Fruit fly (Drosophila melanogaster) whole organism, prepupa: ENCODE results near the gene Cp18.

Experiments
- Blimp-1 ChIP-seq: fragments of 200-800 bp; sonication (Bioruptor generic); optimal IDR thresholded peaks from 3 replicates; lab custom pipeline; 2017; ENCODE audit warnings: missing biosample characterization, missing genetic modification characterization, mild to moderate bottlenecking, moderate library complexity, missing genetic modification reagents
- CG10631 ChIP-seq: fragments of 200-800 bp; sonication (Bioruptor generic); optimal IDR thresholded peaks from 2 replicates; lab custom pipeline; 2016; ENCODE audit warnings: missing biosample characterization, missing genetic modification characterization
- CG10669 ChIP-seq: fragments of 200-800 bp; sonication (Bioruptor generic); optimal IDR thresholded peaks from 3 replicates; lab custom pipeline; 2018; ENCODE audit warnings: missing biosample characterization, mild to moderate bottlenecking, missing genetic modification characterization, moderate library complexity
- CG11294 ChIP-seq: fragments of 200-800 bp; sonication (Bioruptor generic); IDR thresholded peaks from 2 replicates; pipeline ENCODE4 v1.3.6; 2022; ENCODE audit warnings: missing biosample characterization, missing genetic modification characterization
- CG11902 ChIP-seq: fragments of 200-800 bp; sonication (Bioruptor generic); optimal IDR thresholded peaks from 3 replicates; lab custom pipeline; 2016; ENCODE audit warnings: missing biosample characterization, missing genetic modification characterization
- CG15336 ChIP-seq: fragments of 200-800 bp; sonication (Bioruptor generic); IDR thresholded peaks from 2 replicates; pipeline ENCODE4 v1.3.6; 2022; ENCODE audit warnings: missing biosample characterization, missing genetic modification characterization
- CG1621 ChIP-seq: fragments of 200-800 bp; sonication (Bioruptor generic); optimal IDR thresholded peaks from 3 replicates; lab custom pipeline; 2018; ENCODE audit warnings: missing biosample characterization, mild to moderate bottlenecking, missing genetic modification characterization
- CG16779 ChIP-seq: fragments of 200-800 bp; sonication (Bioruptor generic); optimal IDR thresholded peaks from 3 replicates; lab custom pipeline; 2017; ENCODE audit warnings: missing biosample characterization, mild to moderate bottlenecking, missing genetic modification characterization
- CG3032 ChIP-seq: fragments of 200-800 bp; optimal IDR thresholded peaks from 2 replicates; lab custom pipeline; 2019; ENCODE audit warnings: missing biosample characterization, mild to moderate bottlenecking, missing genetic modification characterization, moderate library complexity
- CG31627 ChIP-seq: fragments of 200-800 bp; sonication (Bioruptor generic); optimal IDR thresholded peaks from 3 replicates; lab custom pipeline; 2016; ENCODE audit warnings: missing biosample characterization, missing genetic modification characterization
- CG32006 ChIP-seq: fragments of 200-800 bp; sonication (Bioruptor generic); optimal IDR thresholded peaks from 3 replicates; lab custom pipeline; 2017; ENCODE audit warnings: missing biosample characterization, mild to moderate bottlenecking, missing genetic modification characterization
- CG34406 ChIP-seq: fragments of 200-800 bp; sonication (Bioruptor generic); optimal IDR thresholded peaks from 3 replicates; lab custom pipeline; 2016; ENCODE audit warnings: missing biosample characterization, missing genetic modification characterization
- CG3919 ChIP-seq: fragments of 200-800 bp; sonication (Bioruptor generic); optimal IDR thresholded peaks from 3 replicates; lab custom pipeline; 2016; ENCODE audit warnings: missing biosample characterization, missing genetic modification characterization
- CG4318 ChIP-seq: fragments of 200-800 bp; sonication (Bioruptor generic); optimal IDR thresholded peaks from 3 replicates; lab custom pipeline; 2017; ENCODE audit warnings: missing biosample characterization, mild to moderate bottlenecking, missing genetic modification characterization
- CG6276 ChIP-seq: fragments of 200-800 bp; sonication (Bioruptor generic); optimal IDR thresholded peaks from 2 replicates; lab custom pipeline; 2017; ENCODE audit warnings: missing biosample characterization, mild to moderate bottlenecking, missing genetic modification characterization
- CG6792 ChIP-seq: fragments of 200-800 bp; sonication (Bioruptor generic); optimal IDR thresholded peaks from 3 replicates; lab custom pipeline; 2016; ENCODE audit warnings: missing biosample characterization, missing genetic modification characterization
- CG6808 ChIP-seq: fragments of 200-800 bp; sonication (Bioruptor generic); optimal IDR thresholded peaks from 3 replicates; lab custom pipeline; 2017; ENCODE audit warnings: missing biosample characterization, missing genetic modification characterization, mild to moderate bottlenecking, moderate library complexity, missing genetic modification reagents
- CG6854 ChIP-seq: fragments of 200-800 bp; sonication (Bioruptor generic); optimal IDR thresholded peaks from 2 replicates; lab custom pipeline; 2017; ENCODE audit warnings: missing biosample characterization, mild to moderate bottlenecking, missing genetic modification characterization
- CG7368 ChIP-seq: fragments of 200-800 bp; sonication (Bioruptor generic); optimal IDR thresholded peaks from 3 replicates; lab custom pipeline; 2016; ENCODE audit warnings: missing biosample characterization, missing genetic modification characterization
- CG8119 ChIP-seq: fragments of 200-800 bp; sonication (Bioruptor generic); IDR thresholded peaks from 3 replicates; pipeline ENCODE4 v1.3.6; 2022; ENCODE audit warnings: missing biosample characterization, missing genetic modification characterization
- CG8319 ChIP-seq: fragments of 200-800 bp; sonication (Bioruptor generic); optimal IDR thresholded peaks from 3 replicates; lab custom pipeline; 2016; ENCODE audit warnings: missing biosample characterization, missing genetic modification characterization
- CG8632 ChIP-seq: fragments of 200-800 bp; sonication (Bioruptor generic); optimal IDR thresholded peaks from 3 replicates; lab custom pipeline; 2016; ENCODE audit warnings: missing biosample characterization, missing genetic modification characterization
- CG9139 ChIP-seq: fragments of 200-800 bp; sonication (Bioruptor generic); optimal IDR thresholded peaks from 3 replicates; lab custom pipeline; 2017; ENCODE audit warnings: missing biosample characterization, mild to moderate bottlenecking, missing genetic modification characterization
- Eip78C ChIP-seq: fragments of 200-800 bp; sonication (Bioruptor generic); peaks from one replicate; lab custom pipeline; 2016; ENCODE audit warnings: missing biosample characterization, missing genetic modification characterization
- Eip93F ChIP-seq: fragments of 200-800 bp; sonication (Bioruptor generic); optimal IDR thresholded peaks from 2 replicates; lab custom pipeline; 2016; ENCODE audit warnings: missing biosample characterization, mild to moderate bottlenecking, missing genetic modification characterization
- Ets21C ChIP-seq: fragments of 200-800 bp; sonication (Bioruptor generic); optimal IDR thresholded peaks from 3 replicates; lab custom pipeline; 2016; ENCODE audit warnings: missing biosample characterization, missing genetic modification characterization
- Gug ChIP-seq: fragments of 200-800 bp; sonication (Bioruptor generic); IDR thresholded peaks from 2 replicates; pipeline ENCODE4 v1.3.6; 2022; ENCODE audit warnings: missing biosample characterization, missing genetic modification characterization
- Hr38 ChIP-seq: sonication (Bioruptor generic); optimal IDR thresholded peaks from 2 replicates; lab custom pipeline; 2016; ENCODE audit warnings: missing biosample characterization, missing genetic modification characterization
- Hr39 ChIP-seq: fragments of 200-800 bp; sonication (Bioruptor generic); optimal IDR thresholded peaks from 2 replicates; lab custom pipeline; 2016; ENCODE audit warnings: missing biosample characterization, missing genetic modification characterization
- Hr4 ChIP-seq: fragments of 200-800 bp; sonication (Bioruptor generic); optimal IDR thresholded peaks from 3 replicates; lab custom pipeline; 2016; ENCODE audit warnings: missing biosample characterization, missing genetic modification characterization
- Lpt ChIP-seq: fragments of 200-800 bp; sonication (Bioruptor generic); optimal IDR thresholded peaks from 3 replicates; lab custom pipeline; 2016; ENCODE audit warnings: missing biosample characterization, missing genetic modification characterization
- Met ChIP-seq: fragments of 200-800 bp; sonication (Bioruptor generic); optimal IDR thresholded peaks from 3 replicates; lab custom pipeline; 2016; ENCODE audit warnings: missing biosample characterization, missing genetic modification characterization
- OdsH ChIP-seq: fragments of 200-800 bp; sonication (Bioruptor generic); optimal IDR thresholded peaks from 3 replicates; lab custom pipeline; 2016; ENCODE audit warnings: missing biosample characterization, missing genetic modification characterization
- Smox ChIP-seq: fragments of 200-800 bp; sonication (Bioruptor generic); optimal IDR thresholded peaks from 3 replicates; lab custom pipeline; 2016; ENCODE audit warnings: missing biosample characterization, missing genetic modification characterization
- Sox102F ChIP-seq: fragments of 200-800 bp; sonication (Bioruptor generic); optimal IDR thresholded peaks from 2 replicates; lab custom pipeline; 2016; ENCODE audit warnings: missing biosample characterization, mild to moderate bottlenecking, missing genetic modification characterization
- Sox15 ChIP-seq: fragments of 200-800 bp; sonication (Bioruptor generic); optimal IDR thresholded peaks from 3 replicates; lab custom pipeline; 2016; ENCODE audit warnings: missing biosample characterization, missing genetic modification characterization
- achi ChIP-seq: fragments of 200-800 bp; sonication (Bioruptor generic); optimal IDR thresholded peaks from 3 replicates; lab custom pipeline; 2016; ENCODE audit warnings: missing biosample characterization, missing genetic modification characterization
- acj6 ChIP-seq: fragments of 200-800 bp; sonication (Bioruptor generic); optimal IDR thresholded peaks from 3 replicates; lab custom pipeline; 2016; ENCODE audit warnings: missing biosample characterization, missing genetic modification characterization
- cyc ChIP-seq: fragments of 200-800 bp; sonication (Bioruptor generic); optimal IDR thresholded peaks from 3 replicates; lab custom pipeline; 2016; ENCODE audit warnings: missing biosample characterization, missing genetic modification characterization
- dsx ChIP-seq: fragments of 200-800 bp; optimal IDR thresholded peaks from 3 replicates; lab custom pipeline; 2019; ENCODE audit warnings: missing biosample characterization, mild to moderate bottlenecking, missing genetic modification characterization, moderate library complexity; ENCODE audit not compliant: poor library complexity, severe bottlenecking
- eg ChIP-seq: fragments of 200-800 bp; sonication (Bioruptor generic); IDR thresholded peaks from 3 replicates; pipeline ENCODE4 v1.3.6; 2022; ENCODE audit warnings: missing biosample characterization, missing genetic modification characterization
- esn ChIP-seq: fragments of 200-800 bp; sonication (Bioruptor generic); optimal IDR thresholded peaks from 2 replicates; lab custom pipeline; 2016; ENCODE audit warnings: missing biosample characterization, mild to moderate bottlenecking, missing genetic modification characterization, moderate library complexity
- fd59A ChIP-seq: fragments of 200-800 bp; sonication (Bioruptor generic); optimal IDR thresholded peaks from 2 replicates; lab custom pipeline; 2017; ENCODE audit warnings: missing biosample characterization, mild to moderate bottlenecking, missing genetic modification characterization, missing genetic modification reagents
- fd85E ChIP-seq: fragments of 200-800 bp; sonication (Bioruptor generic); optimal IDR thresholded peaks from 3 replicates; lab custom pipeline; 2016; ENCODE audit warnings: missing biosample characterization, missing genetic modification characterization
- lz ChIP-seq: fragments of 200-800 bp; sonication (Bioruptor generic); optimal IDR thresholded peaks from 3 replicates; lab custom pipeline; 2016; ENCODE audit warnings: missing biosample characterization, missing genetic modification characterization
- net ChIP-seq: fragments of 200-800 bp; sonication (Bioruptor generic); optimal IDR thresholded peaks from 3 replicates; lab custom pipeline; 2016; ENCODE audit warnings: missing biosample characterization, missing genetic modification characterization
- salr ChIP-seq, 2 experiments: fragments of 200-800 bp; sonication (Bioruptor generic); optimal IDR thresholded peaks; 3 replicates each; lab custom pipeline; 2016 to 2018; ENCODE audit warnings: missing biosample characterization in 2 of 2, missing genetic modification characterization in 2 of 2, mild to moderate bottlenecking in 1 of 2
- spab ChIP-seq: fragments of 200-800 bp; sonication (Bioruptor generic); optimal IDR thresholded peaks from 2 replicates; lab custom pipeline; 2017; ENCODE audit warnings: missing biosample characterization, mild to moderate bottlenecking, missing genetic modification characterization, missing genetic modification reagents
- ss ChIP-seq, 2 experiments: fragments of 200-800 bp; sonication (Bioruptor generic); optimal IDR thresholded peaks; 2 replicates in 1 of 2; 3 replicates in 1 of 2; lab custom pipeline; 2017 to 2018; ENCODE audit warnings: mild to moderate bottlenecking in 2 of 2, missing biosample characterization in 2 of 2, missing genetic modification characterization in 2 of 2, moderate library complexity in 1 of 2
- svp ChIP-seq: fragments of 200-800 bp; sonication (Bioruptor generic); peaks from one replicate; lab custom pipeline; 2016; ENCODE audit warnings: missing biosample characterization, missing genetic modification characterization
- topi ChIP-seq: fragments of 200-800 bp; sonication (Bioruptor generic); optimal IDR thresholded peaks from 3 replicates; lab custom pipeline; 2016; ENCODE audit warnings: missing biosample characterization, missing genetic modification characterization
- vri ChIP-seq: fragments of 200-800 bp; sonication (Bioruptor generic); optimal IDR thresholded peaks from 3 replicates; lab custom pipeline; 2016; ENCODE audit warnings: missing biosample characterization, mild to moderate bottlenecking, missing genetic modification characterization

The Cp18 gene

DNA sequence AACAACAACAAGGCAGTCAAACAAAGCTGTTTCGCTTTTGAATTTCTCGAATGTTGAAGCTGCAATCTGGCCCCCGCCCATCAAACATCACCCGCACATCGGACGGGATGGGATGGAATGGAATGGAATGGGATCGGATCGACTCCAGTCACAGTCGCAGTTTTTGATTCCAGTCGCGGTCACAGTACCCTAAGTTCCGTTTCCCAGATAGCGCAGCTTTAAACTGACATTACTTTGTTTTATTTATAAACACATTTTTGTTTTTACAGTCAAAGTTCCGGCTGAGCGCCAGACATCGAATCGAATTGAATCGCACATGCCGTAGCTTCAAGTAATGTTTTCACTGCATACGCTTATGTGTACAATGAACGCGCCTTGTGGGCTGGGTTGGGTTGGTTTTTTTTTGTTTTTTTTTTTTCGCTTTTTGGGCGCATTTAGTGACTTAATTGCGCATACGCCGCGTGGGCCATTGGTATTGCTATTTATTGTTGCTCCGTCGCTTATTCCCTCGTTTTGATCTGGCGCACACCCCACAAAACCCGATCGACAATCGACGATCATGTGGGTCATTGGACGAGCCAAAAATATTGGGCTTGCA lies 37.8 kb upstream of the Cp18 start:
- no peak for TF ChIP-seq CG11902 (GFP tag; lab: Kevin White, UChicago)
- TF ChIP-seq CG31627 (GFP tag; lab: Kevin White, UChicago): no peak
- no peak for TF ChIP-seq spab (GFP tag; lab: Kevin White, UChicago)
- no peak for TF ChIP-seq fd85E
- TF ChIP-seq CG34406 (GFP tag; lab: Kevin White, UChicago): no peak
- peak; percentile 68 for TF ChIP-seq vri (GFP tag; lab: Kevin White, UChicago)
- no peak for TF ChIP-seq Hr39 (GFP tag; lab: Kevin White, UChicago)
- no peak for TF ChIP-seq Gug (GFP tag; lab: Robert Waterston, UW)
- no peak for TF ChIP-seq Met (GFP tag; lab: Kevin White, UChicago)
- TF ChIP-seq CG9139 (GFP tag; lab: Kevin White, UChicago): no peak
- no peak for TF ChIP-seq achi (GFP tag; lab: Kevin White, UChicago)
- TF ChIP-seq CG8632 (GFP tag; lab: Kevin White, UChicago): peak; percentile 13
- TF ChIP-seq salr (GFP tag; optimal IDR thresholded peaks at IDR 0.05; lab: Kevin White, UChicago): no peak
- TF ChIP-seq Hr4: no peak
- TF ChIP-seq Smox: no peak
- TF ChIP-seq esn (GFP tag; lab: Kevin White, UChicago): peak; percentile 9
- no peak for TF ChIP-seq CG1621 (tag; lab: Kevin White, UChicago)
- no peak for TF ChIP-seq CG10631 (GFP tag; lab: Kevin White, UChicago)
- no peak for TF ChIP-seq Lpt (GFP tag; lab: Kevin White, UChicago)
- no peak for TF ChIP-seq CG7368 (GFP tag; lab: Kevin White, UChicago)
- TF ChIP-seq CG8319 (GFP tag; lab: Kevin White, UChicago): no peak
- TF ChIP-seq svp (GFP tag; lab: Kevin White, UChicago): peak; percentile 87
- no peak for TF ChIP-seq CG6792 (GFP tag; lab: Kevin White, UChicago)
- no peak for TF ChIP-seq acj6
- no peak for TF ChIP-seq CG8119 (GFP tag; lab: Robert Waterston, UW)
- no peak for TF ChIP-seq CG3032 (tag; lab: Kevin White, UChicago)
- TF ChIP-seq CG3919: no peak
- no peak for TF ChIP-seq topi (GFP tag; lab: Kevin White, UChicago)
- no peak for TF ChIP-seq CG32006
- no peak for TF ChIP-seq CG10669 (GFP tag; lab: Kevin White, UChicago)
- peak; percentile 67 for TF ChIP-seq Eip78C (GFP tag; lab: Kevin White, UChicago)
- no peak for TF ChIP-seq fd59A
- no peak for TF ChIP-seq CG6276 (GFP tag; lab: Kevin White, UChicago)
- TF ChIP-seq ss (GFP tag; optimal IDR thresholded peaks at IDR 0.05; lab: Kevin White, UChicago): peak in 1 of 2 experiments; percentile 16
- no peak for TF ChIP-seq cyc
- peak; percentile 20 for TF ChIP-seq Sox102F
- no peak for TF ChIP-seq CG6808 (GFP tag; lab: Kevin White, UChicago)
- no peak for TF ChIP-seq Sox15 (GFP tag; lab: Kevin White, UChicago)
- no peak for TF ChIP-seq CG15336 (GFP tag; lab: Robert Waterston, UW)
- TF ChIP-seq CG11294 (GFP tag; lab: Robert Waterston, UW): no peak
- no peak for TF ChIP-seq CG16779
- no peak for TF ChIP-seq net (GFP tag; lab: Kevin White, UChicago)
- TF ChIP-seq lz: no peak
- no peak for TF ChIP-seq eg (GFP tag; lab: Robert Waterston, UW)
- no peak for TF ChIP-seq Ets21C (GFP tag; lab: Kevin White, UChicago)
- TF ChIP-seq Blimp-1 (GFP tag; lab: Kevin White, UChicago): no peak
- no peak for TF ChIP-seq CG4318 (GFP tag; lab: Kevin White, UChicago)
- peak; percentile 0 for TF ChIP-seq CG6854 (GFP tag; lab: Kevin White, UChicago)
- TF ChIP-seq Hr38 (GFP tag; lab: Kevin White, UChicago): no peak
- TF ChIP-seq dsx (GFP tag; lab: Kevin White, UChicago): no peak
- no peak for TF ChIP-seq Eip93F
- TF ChIP-seq OdsH (GFP tag; lab: Kevin White, UChicago): no peak
